Fruit fly (Drosophila melanogaster) whole organism, embryonic: ENCODE results near the gene Vinc.

Source experiments
- B-H2 ChIP-seq: fragments of 200-800 bp; sonication (Bioruptor generic); optimal IDR thresholded peaks from 2 replicates; lab custom pipeline; 2018; ENCODE audit warnings: missing biosample characterization, mild to moderate bottlenecking, missing genetic modification characterization
- Bteb2 ChIP-seq: fragments of 200-800 bp; sonication (Bioruptor generic); optimal IDR thresholded peaks from 2 replicates; lab custom pipeline; 2016; ENCODE audit warnings: missing biosample characterization, missing genetic modification characterization
- CG10431 ChIP-seq: fragments of 200-800 bp; sonication (Bioruptor generic); optimal IDR thresholded peaks from 3 replicates; lab custom pipeline; 2018; ENCODE audit warnings: missing biosample characterization, mild to moderate bottlenecking, missing genetic modification characterization
- CG11456 ChIP-seq: fragments of 200-800 bp; sonication (Bioruptor generic); IDR thresholded peaks from 3 replicates; pipeline ENCODE4 v1.3.6; 2022; ENCODE audit warnings: missing biosample characterization, missing genetic modification characterization
- CG11504 ChIP-seq: fragments of 200-800 bp; sonication (Bioruptor generic); optimal IDR thresholded peaks from 3 replicates; lab custom pipeline; 2019; ENCODE audit warnings: missing biosample characterization, mild to moderate bottlenecking, missing genetic modification characterization, moderate library complexity
- CG12236 ChIP-seq: fragments of 200-800 bp; sonication (Bioruptor generic); optimal IDR thresholded peaks from 2 replicates; lab custom pipeline; 2016; ENCODE audit warnings: missing biosample characterization, missing genetic modification characterization
- CG13123 ChIP-seq: fragments of 200-800 bp; sonication (Bioruptor generic); optimal IDR thresholded peaks from 2 replicates; lab custom pipeline; 2016; ENCODE audit warnings: missing biosample characterization, missing genetic modification characterization
- CG15011 ChIP-seq: fragments of 200-800 bp; sonication (Bioruptor generic); optimal IDR thresholded peaks from 3 replicates; lab custom pipeline; 2018; ENCODE audit warnings: missing biosample characterization, mild to moderate bottlenecking, missing genetic modification characterization
- CG15073 ChIP-seq: fragments of 200-800 bp; sonication (Bioruptor generic); optimal IDR thresholded peaks from 2 replicates; lab custom pipeline; 2016; ENCODE audit warnings: missing biosample characterization, missing genetic modification characterization
- CG1603 ChIP-seq: fragments of 200-800 bp; sonication (Bioruptor generic); optimal IDR thresholded peaks from 2 replicates; lab custom pipeline; 2019; ENCODE audit warnings: missing biosample characterization, mild to moderate bottlenecking, missing genetic modification characterization, moderate library complexity
- CG17829 ChIP-seq: fragments of 200-800 bp; optimal IDR thresholded peaks from 2 replicates; lab custom pipeline; 2019; ENCODE audit warnings: missing biosample characterization, mild to moderate bottlenecking, missing genetic modification characterization, moderate library complexity
- CG17912 ChIP-seq: fragments of 200-800 bp; sonication (Bioruptor generic); optimal IDR thresholded peaks from 2 replicates; lab custom pipeline; 2018; ENCODE audit warnings: missing biosample characterization, mild to moderate bottlenecking, missing genetic modification characterization
- CG2116 ChIP-seq: fragments of 200-800 bp; sonication (Bioruptor generic); optimal IDR thresholded peaks from 3 replicates; lab custom pipeline; 2018; ENCODE audit warnings: missing biosample characterization, mild to moderate bottlenecking, missing genetic modification characterization
- CG2712 ChIP-seq: fragments of 200-800 bp; optimal IDR thresholded peaks from 3 replicates; lab custom pipeline; 2019; ENCODE audit warnings: missing biosample characterization, mild to moderate bottlenecking, missing genetic modification characterization, moderate library complexity
- CG34224 ChIP-seq: fragments of 200-800 bp; sonication (Bioruptor generic); IDR thresholded peaks from 3 replicates; pipeline ENCODE4 v1.3.6; 2022; ENCODE audit warnings: missing biosample characterization, missing genetic modification characterization; ENCODE audit not compliant: partially characterized antibody
- CG42726 ChIP-seq: fragments of 200-800 bp; sonication (Bioruptor generic); IDR thresholded peaks from 2 replicates; pipeline ENCODE4 v1.3.6; 2022; ENCODE audit warnings: missing biosample characterization, missing genetic modification characterization; ENCODE audit not compliant: partially characterized antibody
- CG5245 ChIP-seq: fragments of 200-800 bp; sonication (Bioruptor generic); optimal IDR thresholded peaks from 3 replicates; lab custom pipeline; 2016; ENCODE audit warnings: missing biosample characterization, missing genetic modification characterization
- CG6254 ChIP-seq: fragments of 200-800 bp; sonication (Bioruptor generic); optimal IDR thresholded peaks from 3 replicates; lab custom pipeline; 2017; ENCODE audit warnings: mild to moderate bottlenecking, missing biosample characterization, missing genetic modification reagents, missing genetic modification characterization
- CG7357 ChIP-seq: fragments of 200-800 bp; sonication (Bioruptor generic); IDR thresholded peaks from 3 replicates; pipeline ENCODE4 v1.3.6; 2022; ENCODE audit warnings: missing biosample characterization, missing genetic modification characterization
- CG7786 ChIP-seq: fragments of 200-800 bp; sonication (Bioruptor generic); optimal IDR thresholded peaks from 2 replicates; lab custom pipeline; 2016; ENCODE audit warnings: missing biosample characterization, missing genetic modification characterization
- CG8944 ChIP-seq: fragments of 200-800 bp; sonication (Bioruptor generic); optimal IDR thresholded peaks from 3 replicates; lab custom pipeline; 2016; ENCODE audit warnings: missing biosample characterization, missing genetic modification characterization
- CG9437 ChIP-seq: fragments of 200-800 bp; sonication (Bioruptor generic); optimal IDR thresholded peaks from 2 replicates; lab custom pipeline; 2018; ENCODE audit warnings: missing biosample characterization, mild to moderate bottlenecking, missing genetic modification characterization
- CG9609 ChIP-seq: fragments of 200-800 bp; sonication (Bioruptor generic); optimal IDR thresholded peaks from 3 replicates; lab custom pipeline; 2016; ENCODE audit warnings: missing biosample characterization, missing genetic modification characterization
- CHES-1-like ChIP-seq: fragments of 200-800 bp; sonication (Bioruptor generic); optimal IDR thresholded peaks from 2 replicates; lab custom pipeline; 2016; ENCODE audit warnings: missing biosample characterization, missing genetic modification characterization
- Dip3 ChIP-seq: fragments of 200-800 bp; sonication (Bioruptor generic); optimal IDR thresholded peaks from 3 replicates; lab custom pipeline; 2016; ENCODE audit warnings: missing biosample characterization, missing genetic modification characterization
- E2f1 ChIP-seq: fragments of 200-800 bp; sonication (Bioruptor generic); IDR thresholded peaks from 2 replicates; pipeline ENCODE4 v1.3.6; 2022; ENCODE audit warnings: missing biosample characterization, missing genetic modification characterization
- E2f2 ChIP-seq: fragments of 200-800 bp; sonication (Bioruptor generic); IDR thresholded peaks from 2 replicates; pipeline ENCODE4 v1.3.6; 2022; ENCODE audit warnings: missing biosample characterization, missing genetic modification characterization
- Eip74EF ChIP-seq, 2 experiments: fragments of 200-800 bp in 1 of 2; fragments of >200 bp in 1 of 2; sonication (Bioruptor generic) in 1 of 2; optimal IDR thresholded peaks; 2 replicates each; lab custom pipeline; 2017 to 2019; ENCODE audit warnings: missing biosample characterization in 2 of 2, missing genetic modification characterization in 2 of 2, mild to moderate bottlenecking in 1 of 2, moderate library complexity in 1 of 2
- Hsf ChIP-seq: fragments of 200-800 bp; sonication (Bioruptor generic); optimal IDR thresholded peaks from 3 replicates; lab custom pipeline; 2016; ENCODE audit warnings: missing biosample characterization, missing genetic modification characterization
- Lhr ChIP-seq: fragments of 200-800 bp; sonication (Bioruptor generic); optimal IDR thresholded peaks from 3 replicates; lab custom pipeline; 2017; ENCODE audit warnings: mild to moderate bottlenecking, missing biosample characterization, missing genetic modification reagents, missing genetic modification characterization
- Max ChIP-seq: fragments of 200-800 bp; sonication (Bioruptor generic); optimal IDR thresholded peaks from 2 replicates; lab custom pipeline; 2016; ENCODE audit warnings: missing biosample characterization, mild to moderate bottlenecking, missing genetic modification characterization
- Mes4 ChIP-seq: fragments of 200-800 bp; sonication (Bioruptor generic); optimal IDR thresholded peaks from 2 replicates; lab custom pipeline; 2016; ENCODE audit warnings: missing biosample characterization, missing genetic modification characterization
- NC2α ChIP-seq: fragments of 200-800 bp; sonication (Bioruptor generic); optimal IDR thresholded peaks from 2 replicates; lab custom pipeline; 2016; ENCODE audit warnings: missing biosample characterization, missing genetic modification characterization
- Sry-β ChIP-seq: fragments of 200-800 bp; sonication (Bioruptor generic); optimal IDR thresholded peaks from 2 replicates; lab custom pipeline; 2018; ENCODE audit warnings: missing biosample characterization, mild to moderate bottlenecking, missing genetic modification characterization, moderate library complexity
- ap ChIP-seq: fragments of 200-800 bp; sonication (Bioruptor generic); IDR thresholded peaks from 2 replicates; pipeline ENCODE4 v1.3.6; 2022; ENCODE audit warnings: missing biosample characterization, missing genetic modification characterization
- bbx ChIP-seq: fragments of 200-800 bp; sonication (Bioruptor generic); IDR thresholded peaks from 2 replicates; pipeline ENCODE4 v1.3.6; 2022; ENCODE audit warnings: missing biosample characterization, missing genetic modification characterization; ENCODE audit not compliant: partially characterized antibody
- bigmax ChIP-seq: fragments of 200-800 bp; sonication (Bioruptor generic); optimal IDR thresholded peaks from 2 replicates; lab custom pipeline; 2018; ENCODE audit warnings: missing biosample characterization, mild to moderate bottlenecking, missing genetic modification characterization
- br ChIP-seq: fragments of >200 bp; optimal IDR thresholded peaks from 2 replicates; lab custom pipeline; 2017
- crol ChIP-seq: fragments of 200-800 bp; sonication (Bioruptor generic); IDR thresholded peaks from 2 replicates; pipeline ENCODE4 v1.3.6; 2022; ENCODE audit warnings: missing biosample characterization, missing genetic modification characterization
- danr ChIP-seq: fragments of 200-800 bp; sonication (Bioruptor generic); IDR thresholded peaks from 2 replicates; pipeline ENCODE4 v1.3.6; 2022; ENCODE audit warnings: missing biosample characterization, missing genetic modification characterization
- dimm ChIP-seq: fragments of 200-800 bp; sonication (Bioruptor generic); IDR thresholded peaks from 2 replicates; pipeline ENCODE4 v1.3.6; 2022; ENCODE audit warnings: missing biosample characterization, missing genetic modification characterization
- dpn ChIP-seq, 2 experiments: fragments of 200-800 bp; sonication (Bioruptor generic); optimal IDR thresholded peaks; 3 replicates each; lab custom pipeline; 2016; ENCODE audit warnings: missing biosample characterization in 2 of 2, missing genetic modification characterization in 2 of 2
- gem ChIP-seq: fragments of 200-800 bp; sonication (Bioruptor generic); optimal IDR thresholded peaks from 2 replicates; lab custom pipeline; 2019; ENCODE audit warnings: missing biosample characterization, mild to moderate bottlenecking, missing genetic modification characterization, moderate library complexity
- grn ChIP-seq: fragments of 200-800 bp; sonication (Bioruptor generic); optimal IDR thresholded peaks from 3 replicates; lab custom pipeline; 2017; ENCODE audit warnings: missing biosample characterization, missing genetic modification characterization
- jumu ChIP-seq: fragments of 200-800 bp; sonication (Bioruptor generic); optimal IDR thresholded peaks from 3 replicates; lab custom pipeline; 2016; ENCODE audit warnings: missing biosample characterization, missing genetic modification characterization
- kni ChIP-seq: fragments of 200-800 bp; sonication (Bioruptor generic); optimal IDR thresholded peaks from 3 replicates; lab custom pipeline; 2017; ENCODE audit warnings: mild to moderate bottlenecking, missing biosample characterization, missing genetic modification reagents, missing genetic modification characterization
- lola ChIP-seq, 3 experiments: fragments of >200 bp in 2 of 3; fragments of 200-800 bp in 1 of 3; sonication (Bioruptor generic) in 1 of 3; optimal IDR thresholded peaks; 2 replicates each; lab custom pipeline; 2017 to 2019; ENCODE audit warnings: missing biosample characterization in 3 of 3, missing genetic modification characterization in 3 of 3, mild to moderate bottlenecking in 1 of 3, moderate library complexity in 1 of 3
- mam ChIP-seq: fragments of 200-800 bp; sonication (Bioruptor generic); optimal IDR thresholded peaks from 3 replicates; lab custom pipeline; 2016; ENCODE audit warnings: missing biosample characterization, missing genetic modification characterization
- mirr ChIP-seq: fragments of 200-800 bp; sonication (Bioruptor generic); optimal IDR thresholded peaks from 3 replicates; lab custom pipeline; 2018; ENCODE audit warnings: missing biosample characterization, mild to moderate bottlenecking, missing genetic modification characterization
- pita ChIP-seq: fragments of 200-800 bp; sonication (Bioruptor generic); optimal IDR thresholded peaks from 2 replicates; lab custom pipeline; 2017; ENCODE audit warnings: missing biosample characterization, mild to moderate bottlenecking, missing genetic modification characterization
- zen ChIP-seq: fragments of 200-800 bp; sonication (Bioruptor generic); optimal IDR thresholded peaks from 3 replicates; lab custom pipeline; 2018; ENCODE audit warnings: missing biosample characterization, mild to moderate bottlenecking, missing genetic modification characterization, moderate library complexity
- zf30C ChIP-seq: fragments of 200-800 bp; sonication (Bioruptor generic); optimal IDR thresholded peaks from 3 replicates; lab custom pipeline; 2018; ENCODE audit warnings: missing biosample characterization, mild to moderate bottlenecking, missing genetic modification characterization

Vinc gene

dm6 chrX:2172420-2172827 is 49.9 kb downstream of the Vinc start, which contains the start of gene ND-B14.5A (continued):
- no peak for TF ChIP-seq CG5245 (GFP tag; lab: Kevin White, UChicago)
- no peak for TF ChIP-seq Bteb2
- TF ChIP-seq ap (GFP tag; lab: Robert Waterston, UW), result no peak
- peak; percentile 65 for TF ChIP-seq CG1603 (tag; lab: Kevin White, UChicago)
- TF ChIP-seq CG8944 (GFP tag; lab: Kevin White, UChicago), result no peak
- no peak for TF ChIP-seq CG17912
- TF ChIP-seq Eip74EF (GFP tag; optimal IDR thresholded peaks at IDR 0.05; lab: Kevin White, UChicago), result no peak
- TF ChIP-seq CG9609 (GFP tag; lab: Kevin White, UChicago), result no peak
- TF ChIP-seq mirr (GFP tag; lab: Kevin White, UChicago), result no peak
- TF ChIP-seq Max, result no peak
- TF ChIP-seq B-H2 (GFP tag; lab: Kevin White, UChicago), result no peak
- no peak for TF ChIP-seq grn
- peak; percentile 26 for TF ChIP-seq CG2712 (tag; lab: Kevin White, UChicago)
- TF ChIP-seq jumu (GFP tag; lab: Kevin White, UChicago), result no peak
- peak; percentile 71 for TF ChIP-seq E2f2 (GFP tag; lab: Robert Waterston, UW)
- TF ChIP-seq zf30C (GFP tag; lab: Kevin White, UChicago), result no peak
- TF ChIP-seq Lhr (GFP tag; lab: Kevin White, UChicago), result no peak
- no peak for TF ChIP-seq Sry-β
- no peak for TF ChIP-seq NC2α (GFP tag; lab: Kevin White, UChicago)
- peak; percentile 18 for TF ChIP-seq CG17829 (tag; lab: Kevin White, UChicago)
- TF ChIP-seq CG2116, result peak; percentile 96
- no peak for TF ChIP-seq kni (GFP tag; lab: Kevin White, UChicago)
- TF ChIP-seq crol (GFP tag; lab: Robert Waterston, UW), result no peak
- TF ChIP-seq CG10431 (GFP tag; lab: Kevin White, UChicago), result no peak
- peak; percentile 97 for TF ChIP-seq bbx (GFP tag; lab: Robert Waterston, UW)
- TF ChIP-seq CG6254 (GFP tag; lab: Kevin White, UChicago), result no peak
- TF ChIP-seq CG11504 (tag; lab: Kevin White, UChicago), result no peak
- no peak for TF ChIP-seq CG7357 (GFP tag; lab: Robert Waterston, UW)
- TF ChIP-seq CHES-1-like (GFP tag; lab: Kevin White, UChicago), result no peak
- TF ChIP-seq CG15011 (GFP tag; lab: Kevin White, UChicago), result no peak
- no peak for TF ChIP-seq CG11456 (GFP tag; lab: Robert Waterston, UW)
- peak; percentile 83 for TF ChIP-seq CG42726 (GFP tag; lab: Robert Waterston, UW)
- TF ChIP-seq br (lab: Kevin White, UChicago), result no peak
- no peak for TF ChIP-seq Mes4 (GFP tag; lab: Kevin White, UChicago)
- TF ChIP-seq E2f1 (GFP tag; lab: Robert Waterston, UW), result no peak
- no peak for TF ChIP-seq danr (GFP tag; lab: Robert Waterston, UW)
- no peak for TF ChIP-seq pita (GFP tag; lab: Kevin White, UChicago)
- no peak for TF ChIP-seq CG9437 (GFP tag; lab: Kevin White, UChicago)
- TF ChIP-seq gem (tag; lab: Kevin White, UChicago), result no peak
- TF ChIP-seq dimm (GFP tag; lab: Robert Waterston, UW), result no peak
- TF ChIP-seq CG15073, result no peak
- TF ChIP-seq CG13123, result no peak
- TF ChIP-seq dpn (GFP tag; optimal IDR thresholded peaks at IDR 0.05; lab: Kevin White, UChicago), result no peak
- no peak for TF ChIP-seq lola (GFP tag; optimal IDR thresholded peaks at IDR 0.05; lab: Kevin White, UChicago)
- no peak for TF ChIP-seq bigmax
- no peak for TF ChIP-seq CG12236
- no peak for TF ChIP-seq mam (GFP tag; lab: Kevin White, UChicago)
- TF ChIP-seq zen, result peak; percentile 10
- TF ChIP-seq CG7786 (GFP tag; lab: Kevin White, UChicago), result no peak
- TF ChIP-seq Dip3, result no peak
- no peak for TF ChIP-seq Hsf
- peak; percentile 99 for TF ChIP-seq CG34224 (GFP tag; lab: Robert Waterston, UW)
